Fruit fly (Drosophila melanogaster) whole organism, embryonic: Measurements from ENCODE around the gene ftz.

Experiments
- Asciz ChIP-seq: fragments of 200-800 bp; sonication (Bioruptor generic); optimal IDR thresholded peaks from 2 replicates; lab custom pipeline; 2017; ENCODE audit warnings: missing biosample characterization, mild to moderate bottlenecking, missing genetic modification characterization, missing genetic modification reagents
- CG11398 ChIP-seq: fragments of 200-800 bp; sonication (Bioruptor generic); optimal IDR thresholded peaks from 2 replicates; lab custom pipeline; 2016; ENCODE audit warnings: missing biosample characterization, missing genetic modification characterization
- CG11723 ChIP-seq: fragments of 200-800 bp; sonication (Bioruptor generic); optimal IDR thresholded peaks from 2 replicates; lab custom pipeline; 2017; ENCODE audit warnings: missing biosample characterization, mild to moderate bottlenecking, missing genetic modification characterization
- CG12659 ChIP-seq: fragments of 200-800 bp; sonication (Bioruptor generic); optimal IDR thresholded peaks from 3 replicates; lab custom pipeline; 2017; ENCODE audit warnings: mild to moderate bottlenecking, missing biosample characterization, missing genetic modification reagents, missing genetic modification characterization
- CG13123 ChIP-seq: fragments of 200-800 bp; sonication (Bioruptor generic); optimal IDR thresholded peaks from 2 replicates; lab custom pipeline; 2016; ENCODE audit warnings: missing biosample characterization, missing genetic modification characterization
- CG1647 ChIP-seq: fragments of 200-800 bp; sonication (Bioruptor generic); optimal IDR thresholded peaks from 3 replicates; lab custom pipeline; 2016; ENCODE audit warnings: missing biosample characterization, missing genetic modification characterization
- CG17385 ChIP-seq: fragments of 200-800 bp; sonication (Bioruptor generic); optimal IDR thresholded peaks from 3 replicates; lab custom pipeline; 2018; ENCODE audit warnings: missing biosample characterization, mild to moderate bottlenecking, missing genetic modification characterization
- CG2889 ChIP-seq: fragments of 200-800 bp; sonication (Bioruptor generic); IDR thresholded peaks from 3 replicates; pipeline ENCODE4 v1.3.6; 2022; ENCODE audit warnings: missing biosample characterization, missing genetic modification characterization
- CG30020 ChIP-seq: fragments of 200-800 bp; optimal IDR thresholded peaks from 2 replicates; lab custom pipeline; 2019; ENCODE audit warnings: missing biosample characterization, mild to moderate bottlenecking, missing genetic modification characterization, moderate library complexity
- CG5953 ChIP-seq: fragments of 200-800 bp; sonication (Bioruptor generic); IDR thresholded peaks from 2 replicates; pipeline ENCODE4 v1.3.6; 2022; ENCODE audit warnings: missing biosample characterization, missing genetic modification characterization
- CG6175 ChIP-seq: fragments of 200-800 bp; sonication (Bioruptor generic); IDR thresholded peaks from 3 replicates; pipeline ENCODE4 v1.3.6; 2022; ENCODE audit warnings: missing biosample characterization, missing genetic modification characterization
- CG6683 ChIP-seq: fragments of 200-800 bp; sonication (Bioruptor generic); optimal IDR thresholded peaks from 2 replicates; lab custom pipeline; 2017; ENCODE audit warnings: missing biosample characterization, mild to moderate bottlenecking, missing genetic modification characterization, missing genetic modification reagents
- CG7556 ChIP-seq: fragments of 200-800 bp; sonication (Bioruptor generic); optimal IDR thresholded peaks from 2 replicates; lab custom pipeline; 2017; ENCODE audit warnings: missing biosample characterization, mild to moderate bottlenecking, missing genetic modification characterization
- CG8089 ChIP-seq: fragments of 200-800 bp; sonication (Bioruptor generic); optimal IDR thresholded peaks from 3 replicates; lab custom pipeline; 2016; ENCODE audit warnings: missing biosample characterization, missing genetic modification characterization
- CG8478 ChIP-seq: fragments of >200 bp; optimal IDR thresholded peaks from 2 replicates; lab custom pipeline; 2018
- Camta ChIP-seq: fragments of 200-800 bp; sonication (Bioruptor generic); optimal IDR thresholded peaks from 2 replicates; lab custom pipeline; 2016; ENCODE audit warnings: missing biosample characterization, missing genetic modification characterization
- CrebB ChIP-seq: fragments of 200-800 bp; sonication (Bioruptor generic); optimal IDR thresholded peaks from 3 replicates; lab custom pipeline; 2018; ENCODE audit warnings: missing biosample characterization, mild to moderate bottlenecking, missing genetic modification characterization
- Dbx ChIP-seq: fragments of 200-800 bp; sonication (Bioruptor generic); IDR thresholded peaks from 3 replicates; pipeline ENCODE4 v1.3.6; 2022; ENCODE audit warnings: missing biosample characterization, missing genetic modification characterization
- Doc3 ChIP-seq: fragments of 200-800 bp; sonication (Bioruptor generic); IDR thresholded peaks from 3 replicates; pipeline ENCODE4 v1.3.6; 2022; ENCODE audit warnings: missing biosample characterization, missing genetic modification characterization; ENCODE audit not compliant: partially characterized antibody
- Dp ChIP-seq: fragments of 200-800 bp; sonication (Bioruptor generic); optimal IDR thresholded peaks from 2 replicates; lab custom pipeline; 2018; ENCODE audit warnings: missing biosample characterization, mild to moderate bottlenecking, missing genetic modification characterization, moderate library complexity
- E2f1 ChIP-seq: fragments of 200-800 bp; sonication (Bioruptor generic); IDR thresholded peaks from 2 replicates; pipeline ENCODE4 v1.3.6; 2022; ENCODE audit warnings: missing biosample characterization, missing genetic modification characterization
- Gug ChIP-seq: fragments of 200-800 bp; sonication (Bioruptor generic); IDR thresholded peaks from 4 replicates; pipeline ENCODE4 v1.3.6; 2022; ENCODE audit warnings: missing biosample characterization, missing genetic modification characterization
- HLH3B ChIP-seq: fragments of 200-800 bp; sonication (Bioruptor generic); IDR thresholded peaks from 2 replicates; pipeline ENCODE4 v1.3.6; 2022; ENCODE audit warnings: missing biosample characterization, missing genetic modification characterization
- Ptx1 ChIP-seq: fragments of 200-800 bp; sonication (Bioruptor generic); IDR thresholded peaks from 2 replicates; pipeline ENCODE4 v1.3.6; 2022; ENCODE audit warnings: missing biosample characterization, missing genetic modification characterization
- Rx ChIP-seq: fragments of 200-800 bp; sonication (Bioruptor generic); IDR thresholded peaks from 2 replicates; pipeline ENCODE4 v1.3.6; 2022; ENCODE audit warnings: missing biosample characterization, missing genetic modification characterization
- Six4 ChIP-seq: fragments of 200-800 bp; sonication (Bioruptor generic); optimal IDR thresholded peaks from 2 replicates; lab custom pipeline; 2016; ENCODE audit warnings: missing biosample characterization, missing genetic modification characterization
- Ssrp ChIP-seq: fragments of 200-800 bp; sonication (Bioruptor generic); optimal IDR thresholded peaks from 2 replicates; lab custom pipeline; 2018; ENCODE audit warnings: missing biosample characterization, mild to moderate bottlenecking, missing genetic modification characterization, moderate library complexity
- Taf1 ChIP-seq: fragments of 200-800 bp; sonication (Bioruptor generic); IDR thresholded peaks from 2 replicates; pipeline ENCODE4 v1.3.6; 2022; ENCODE audit warnings: missing biosample characterization, missing genetic modification characterization
- Trl ChIP-seq, 3 experiments: fragments of >200 bp in 2 of 3; fragments of 200-800 bp in 1 of 3; sonication (Bioruptor generic) in 1 of 3; optimal IDR thresholded peaks; 2 replicates in 1 of 3; 3 replicates in 2 of 3; lab custom pipeline; 2016 to 2017; ENCODE audit warnings: missing biosample characterization in 1 of 3, missing genetic modification characterization in 1 of 3
- YL-1 ChIP-seq: fragments of 200-800 bp; sonication (Bioruptor generic); optimal IDR thresholded peaks from 3 replicates; lab custom pipeline; 2017; ENCODE audit warnings: missing biosample characterization, mild to moderate bottlenecking, missing genetic modification characterization
- bbx ChIP-seq: fragments of 200-800 bp; sonication (Bioruptor generic); IDR thresholded peaks from 2 replicates; pipeline ENCODE4 v1.3.6; 2022; ENCODE audit warnings: missing biosample characterization, missing genetic modification characterization; ENCODE audit not compliant: partially characterized antibody
- bowl ChIP-seq: fragments of 200-800 bp; sonication (Bioruptor generic); IDR thresholded peaks from 2 replicates; pipeline ENCODE4 v1.3.6; 2022; ENCODE audit warnings: missing biosample characterization, missing genetic modification characterization
- dimm ChIP-seq: fragments of 200-800 bp; sonication (Bioruptor generic); IDR thresholded peaks from 2 replicates; pipeline ENCODE4 v1.3.6; 2022; ENCODE audit warnings: missing biosample characterization, missing genetic modification characterization
- dysf ChIP-seq: fragments of 200-800 bp; sonication (Bioruptor generic); IDR thresholded peaks from 3 replicates; pipeline ENCODE4 v1.3.6; 2022; ENCODE audit warnings: missing biosample characterization, missing genetic modification characterization
- emc ChIP-seq: fragments of 200-800 bp; sonication (Bioruptor generic); optimal IDR thresholded peaks from 2 replicates; lab custom pipeline; 2016; ENCODE audit warnings: missing biosample characterization, missing genetic modification characterization
- exex ChIP-seq: fragments of 200-800 bp; sonication (Bioruptor generic); optimal IDR thresholded peaks from 4 replicates; lab custom pipeline; 2018; ENCODE audit warnings: missing biosample characterization, mild to moderate bottlenecking, missing genetic modification characterization, moderate library complexity
- knrl ChIP-seq: fragments of 200-800 bp; sonication (Bioruptor generic); IDR thresholded peaks from 3 replicates; pipeline ENCODE4 v1.3.6; 2022; ENCODE audit warnings: missing biosample characterization, missing genetic modification characterization; ENCODE audit not compliant: partially characterized antibody
- lbe ChIP-seq: fragments of 200-800 bp; sonication (Bioruptor generic); optimal IDR thresholded peaks from 2 replicates; lab custom pipeline; 2016; ENCODE audit warnings: missing biosample characterization, mild to moderate bottlenecking, missing genetic modification characterization
- nerfin-2 ChIP-seq: fragments of 200-800 bp; sonication (Bioruptor generic); IDR thresholded peaks from 2 replicates; pipeline ENCODE4 v1.3.6; 2022; ENCODE audit warnings: missing biosample characterization, missing genetic modification characterization; ENCODE audit not compliant: partially characterized antibody
- nom ChIP-seq: fragments of 200-800 bp; sonication (Bioruptor generic); optimal IDR thresholded peaks from 2 replicates; lab custom pipeline; 2017; ENCODE audit warnings: missing biosample characterization, missing genetic modification characterization, mild to moderate bottlenecking, moderate library complexity, missing genetic modification reagents
- org-1 ChIP-seq: fragments of 200-800 bp; sonication (Bioruptor generic); optimal IDR thresholded peaks from 2 replicates; lab custom pipeline; 2017; ENCODE audit warnings: missing biosample characterization, missing genetic modification characterization
- pan ChIP-seq, 4 experiments: fragments of >200 bp in 3 of 4; fragments of 200-800 bp in 1 of 4; sonication (Bioruptor generic) in 1 of 4; optimal IDR thresholded peaks in 3 of 4; IDR thresholded peaks in 1 of 4; 2 replicates each; pipeline versions ENCODE4 v1.3.6 to Lab custom; 2017 to 2022; ENCODE audit warnings: missing biosample characterization in 2 of 4, missing genetic modification characterization in 2 of 4, mixed read lengths in 1 of 4
- slou ChIP-seq: fragments of 200-800 bp; sonication (Bioruptor generic); optimal IDR thresholded peaks from 3 replicates; lab custom pipeline; 2016; ENCODE audit warnings: missing biosample characterization, missing genetic modification characterization
- sob ChIP-seq: fragments of 200-800 bp; sonication (Bioruptor generic); IDR thresholded peaks from 2 replicates; pipeline ENCODE4 v1.3.6; 2022; ENCODE audit warnings: missing biosample characterization, missing genetic modification characterization
- ssp ChIP-seq: fragments of 200-800 bp; sonication (Bioruptor generic); IDR thresholded peaks from 2 replicates; pipeline ENCODE4 v1.3.6; 2022; ENCODE audit warnings: missing biosample characterization, missing genetic modification characterization
- tap ChIP-seq: fragments of 200-800 bp; optimal IDR thresholded peaks from 3 replicates; lab custom pipeline; 2019; ENCODE audit warnings: missing biosample characterization, mild to moderate bottlenecking, missing genetic modification characterization, moderate library complexity
- wor ChIP-seq: fragments of 200-800 bp; sonication (Bioruptor generic); IDR thresholded peaks from 2 replicates; pipeline ENCODE4 v1.3.6; 2022; ENCODE audit warnings: missing biosample characterization, missing genetic modification characterization

ftz gene

DNA sequence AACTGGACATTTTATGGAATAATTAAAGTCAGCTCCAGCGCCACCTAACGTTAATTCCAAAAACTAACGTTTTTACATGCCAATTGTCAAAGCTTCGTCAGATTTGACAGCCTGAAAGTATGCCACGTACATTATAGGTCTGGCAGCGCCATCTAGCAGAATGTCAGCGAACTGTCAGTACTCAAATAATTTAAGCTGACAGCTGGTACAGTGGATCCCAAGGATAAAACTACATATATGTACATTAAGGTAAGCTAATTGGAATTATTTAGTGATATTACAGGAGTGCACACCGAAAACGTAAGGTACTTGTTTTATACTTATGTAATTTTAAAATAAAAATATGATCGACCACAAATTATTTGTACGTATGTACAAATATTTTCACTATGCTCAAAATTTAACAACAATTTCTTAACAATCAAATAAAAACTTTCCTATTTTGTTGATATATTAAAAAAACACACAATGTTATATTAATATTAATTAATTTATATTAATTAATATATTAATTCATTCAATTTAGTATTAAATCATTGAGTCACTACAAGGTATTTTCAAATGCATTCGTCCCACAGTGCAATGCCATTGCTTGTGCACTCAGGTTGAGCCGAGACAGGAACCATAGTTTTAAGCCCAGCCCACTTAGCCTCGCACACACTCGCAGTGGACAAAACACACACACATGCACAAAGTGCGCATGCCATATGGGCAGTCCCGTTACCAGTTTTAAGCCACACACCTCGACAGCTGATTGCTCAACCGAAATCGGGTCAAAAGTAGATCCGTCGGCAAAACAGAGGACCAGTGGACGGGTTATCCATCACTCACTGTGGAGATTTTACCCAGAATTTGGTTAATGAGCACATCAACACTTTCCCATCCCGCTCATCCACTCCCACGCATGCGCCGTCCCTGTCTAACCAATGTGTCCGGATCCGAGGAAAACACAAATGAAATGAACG, 48.4 kb downstream of the ftz start (continued):
- TF ChIP-seq knrl (no peak; the same call in 2 of the 3 replicates), pan (optimal IDR thresholded peaks at IDR 0.05; lab: Kevin White, UChicago) (no peak), pan (GFP tag; optimal IDR thresholded peaks at IDR 0.05 in 1 of 2, IDR thresholded peaks at IDR 0.05 in 1 of 2) (peak in 1 of 2 experiments; percentile 65), CG12659 (GFP tag; lab: Kevin White, UChicago) (peak; percentile 86), dimm (GFP tag; lab: Robert Waterston, UW) (peak; percentile 4; the same call in 1 of the 2 replicates), Dp (GFP tag; lab: Kevin White, UChicago) (no peak), bowl (GFP tag; lab: Robert Waterston, UW) (peak; percentile 59; the same call in 1 of the 2 replicates), dysf (GFP tag; lab: Robert Waterston, UW) (peak; percentile 79), Taf1 (GFP tag; lab: Robert Waterston, UW) (no peak; the same call in 1 of the 2 replicates), org-1 (GFP tag; lab: Kevin White, UChicago) (peak; percentile 39), CG2889 (GFP tag; lab: Robert Waterston, UW) (peak; percentile 58; the same call in 2 of the 3 replicates), CG6175 (GFP tag; lab: Robert Waterston, UW) (no peak), CG11723 (GFP tag; lab: Kevin White, UChicago) (peak; percentile 56), lbe (no peak), CG8478 (peak; percentile 94), Asciz (GFP tag; lab: Kevin White, UChicago) (peak; percentile 82), CG5953 (GFP tag; lab: Robert Waterston, UW) (peak; percentile 4; the same call in 1 of the 2 replicates), Dbx (peak; percentile 75; the same call in 2 of the 3 replicates), CG8089 (GFP tag; lab: Kevin White, UChicago) (peak; percentile 57), Gug (GFP tag; lab: Robert Waterston, UW) (peak; percentile 22; the same call in 1 of the 4 replicates), CG1647 (no peak), Trl (optimal IDR thresholded peaks at IDR 0.05; lab: Kevin White, UChicago) (no peak), Trl (GFP tag; optimal IDR thresholded peaks at IDR 0.05; lab: Kevin White, UChicago) (peak; percentile 75), Camta (GFP tag; lab: Kevin White, UChicago) (peak; percentile 54), CG11398 (GFP tag; lab: Kevin White, UChicago) (peak; percentile 2), Ptx1 (GFP tag; lab: Robert Waterston, UW) (peak; percentile 78), emc (GFP tag; lab: Kevin White, UChicago) (no peak), HLH3B (GFP tag; lab: Robert Waterston, UW) (peak; percentile 62), exex (tag; lab: Kevin White, UChicago) (peak; percentile 44), CG17385 (GFP tag; lab: Kevin White, UChicago) (peak; percentile 79), wor (peak; percentile 48; the same call in 1 of the 2 replicates), CG6683 (GFP tag; lab: Kevin White, UChicago) (peak; percentile 68), CrebB (tag; lab: Kevin White, UChicago) (peak; percentile 56), CG13123 (GFP tag; lab: Kevin White, UChicago) (peak; percentile 44), Rx (GFP tag; lab: Robert Waterston, UW) (peak; percentile 51), sob (GFP tag; lab: Robert Waterston, UW) (peak; percentile 56), E2f1 (GFP tag; lab: Robert Waterston, UW) (peak; percentile 68), Ssrp (peak; percentile 85), nom (GFP tag; lab: Kevin White, UChicago) (peak; percentile 67), CG7556 (GFP tag; lab: Kevin White, UChicago) (peak; percentile 93), Six4 (peak; percentile 66), CG30020 (tag; lab: Kevin White, UChicago) (peak; percentile 70), nerfin-2 (GFP tag; lab: Robert Waterston, UW) (no peak), YL-1 (GFP tag; lab: Kevin White, UChicago) (peak; percentile 25), bbx (peak; percentile 51; the same call in 1 of the 2 replicates), Doc3 (no peak), ssp (GFP tag; lab: Robert Waterston, UW) (no peak; the same call in none of the 2 replicates), tap (tag; lab: Kevin White, UChicago) (peak; percentile 74), slou (peak; percentile 56)
